Worm (Caenorhabditis elegans): Measurements from ENCODE around the gene Y42H9AR.2.

DNA sequence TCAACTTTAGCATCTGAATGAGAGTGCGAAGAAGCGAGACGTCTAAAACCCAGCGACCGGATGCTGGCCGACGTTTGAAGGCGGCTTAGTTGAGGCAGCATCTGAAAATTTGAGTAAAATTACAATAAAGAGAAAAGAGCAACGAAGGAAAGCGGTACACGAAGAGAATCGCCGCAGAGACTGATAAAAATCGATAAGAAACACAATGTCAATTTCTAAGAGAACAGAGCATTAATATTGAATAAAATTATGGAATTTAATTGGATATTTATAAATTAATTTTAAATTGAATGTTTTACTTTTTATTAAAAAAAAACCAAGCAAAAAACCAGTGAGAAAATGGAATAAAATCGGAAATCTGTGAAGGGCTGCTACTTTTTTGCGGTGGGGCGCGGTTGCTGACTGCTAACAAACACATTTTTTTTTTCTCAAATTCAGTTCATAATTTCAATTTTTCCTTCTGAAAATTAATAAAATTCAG, 30.5 kb downstream of the Y42H9AR.2 start, which contains the start of the genes ndub-11 and moc-3:
- TF ChIP-seq ama-1 (optimal IDR thresholded peaks at IDR 0.05) (no peak), lsy-2 (tag; optimal IDR thresholded peaks at IDR 0.05) (no peak), lir-3 (tag; optimal IDR thresholded peaks at IDR 0.05) (no peak), lin-1 (GFP tag; IDR thresholded peaks at IDR 0.05) (no peak), hlh-30 (tag; optimal IDR thresholded peaks at IDR 0.05; ENCODE audit: insufficient read depth) (no peak), fkh-10 (GFP tag; optimal IDR thresholded peaks at IDR 0.05) (no peak), unc-62 (GFP tag; optimal IDR thresholded peaks at IDR 0.05 in 1 of 2) (no peak), unc-62 (tag; optimal IDR thresholded peaks at IDR 0.05) (no peak)

Measured in whole organism, L4 larva.